Fruit fly (Drosophila melanogaster): ENCODE data around the gene CG15739.

The CG15739 gene

DNA sequence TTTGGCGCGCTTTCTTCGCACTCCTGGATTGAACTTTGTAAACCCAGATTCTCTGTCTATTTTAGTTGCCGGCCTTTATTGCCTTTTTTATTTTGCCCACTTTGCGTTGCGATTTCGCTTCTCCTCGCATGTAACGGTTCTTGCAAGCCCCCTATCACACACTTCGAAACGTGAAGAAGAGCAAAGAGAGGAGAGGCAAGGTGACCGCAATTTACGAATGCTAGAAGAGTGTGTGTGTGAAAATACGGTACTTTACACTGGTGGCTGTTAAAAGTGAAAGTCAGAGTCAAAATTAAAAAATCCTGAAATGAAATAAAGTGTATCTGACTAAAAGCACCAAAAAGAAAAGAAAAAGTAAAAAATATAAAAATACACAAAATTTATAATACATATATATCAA, 21.1 kb downstream of the CG15739 start:
- TF ChIP-seq psq (GFP tag; optimal IDR thresholded peaks at IDR 0.05) = no peak

DNA sequence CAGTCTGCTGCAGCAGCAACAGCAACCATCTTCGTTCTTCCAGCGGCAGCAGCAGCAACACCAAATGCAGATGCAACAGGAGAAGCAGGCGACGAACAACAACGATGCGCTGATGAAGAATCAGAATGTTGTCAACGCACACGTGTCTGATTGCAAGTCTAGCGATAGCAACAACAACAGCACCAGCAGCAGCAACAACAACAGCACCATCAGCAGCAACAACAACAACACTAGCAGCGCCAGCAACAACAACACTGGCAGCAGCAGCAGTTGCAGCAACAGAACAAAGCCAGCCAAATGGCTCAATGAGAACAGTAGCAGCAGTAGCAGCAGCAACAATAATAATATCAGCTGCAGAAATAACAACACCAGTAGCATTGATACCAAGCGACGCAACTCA, 22.0 kb downstream of the CG15739 start:
- TF ChIP-seq Dfd (GFP tag; optimal IDR thresholded peaks at IDR 0.05) = peak; percentile 77
- no peak for TF ChIP-seq Hr83 (GFP tag; optimal IDR thresholded peaks at IDR 0.05; ENCODE audit: poor library complexity, severe bottlenecking)

DNA sequence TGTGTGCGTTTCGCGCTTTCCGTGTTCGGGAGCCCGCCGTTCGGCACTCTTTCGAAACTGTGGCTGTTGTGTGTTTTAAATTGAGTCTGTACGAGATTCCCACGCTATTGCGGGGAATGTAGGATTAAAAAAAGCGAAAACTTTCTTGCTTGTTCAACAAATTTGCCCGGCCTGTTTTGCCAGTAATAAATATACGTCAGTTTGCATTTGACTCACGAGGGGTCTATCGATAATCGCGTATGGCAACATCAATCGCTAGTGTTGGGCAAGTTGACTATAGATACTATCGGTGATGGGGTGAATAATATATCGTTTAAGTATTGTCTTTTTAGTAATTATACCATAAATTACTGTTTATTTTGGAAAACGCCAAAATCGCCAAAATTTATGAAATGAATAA, 32.0 kb downstream of the CG15739 start, which contains the start of gene Upf1:
Gene Upf1 (minus strand): TSS at position 228 of the 400 bp plus-strand sequence.
- TF ChIP-seq ey (GFP tag; optimal IDR thresholded peaks at IDR 0.05) (peak; percentile 6), tai (GFP tag; optimal IDR thresholded peaks at IDR 0.05) (no peak), fru (GFP tag; optimal IDR thresholded peaks at IDR 0.05) (peak; percentile 83)

DNA sequence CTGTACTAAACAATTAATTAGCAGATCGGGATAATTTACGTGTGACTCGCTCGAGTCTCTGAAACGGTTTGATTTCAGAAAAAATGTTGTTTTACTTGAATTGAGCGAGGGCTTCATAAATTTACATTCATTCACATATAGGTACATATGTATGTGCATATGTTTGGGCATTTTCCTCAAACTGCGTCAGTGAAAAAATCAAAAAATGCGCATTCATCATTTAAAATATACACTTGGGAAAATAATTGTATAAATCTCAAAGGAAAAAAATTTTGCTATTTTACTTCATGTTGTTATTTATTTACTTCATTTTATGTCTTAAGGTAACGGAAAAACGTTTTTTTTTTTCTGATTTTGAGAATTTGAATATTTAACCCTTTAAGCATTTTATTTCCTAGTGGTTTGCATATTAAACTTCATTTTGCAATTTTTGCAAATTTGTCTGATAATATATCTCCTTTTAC, 33.7 kb downstream of the CG15739 start, which contains the start of gene CG43156:
Gene CG43156 (minus strand): TSS at position 51 of the 464 bp plus-strand sequence.
- TF ChIP-seq Dif (GFP tag; optimal IDR thresholded peaks at IDR 0.05; ENCODE audit: partially characterized antibody) (no peak), pan (optimal IDR thresholded peaks at IDR 0.05) (no peak), HLH106 (tag; optimal IDR thresholded peaks at IDR 0.05) (no peak), Hr83 (GFP tag; optimal IDR thresholded peaks at IDR 0.05; ENCODE audit: poor library complexity, severe bottlenecking) (no peak), usp (GFP tag; optimal IDR thresholded peaks at IDR 0.05) (no peak), dmrt93B (GFP tag; optimal IDR thresholded peaks at IDR 0.05) (no peak), rgr (GFP tag; optimal IDR thresholded peaks at IDR 0.05) (no peak), Dfd (GFP tag; optimal IDR thresholded peaks at IDR 0.05) (no peak), woc (GFP tag; optimal IDR thresholded peaks at IDR 0.05) (no peak), Abd-B (GFP tag; optimal IDR thresholded peaks at IDR 0.05) (no peak), fru (GFP tag; optimal IDR thresholded peaks at IDR 0.05) (no peak), OdsH (GFP tag; optimal IDR thresholded peaks at IDR 0.05) (no peak)

DNA sequence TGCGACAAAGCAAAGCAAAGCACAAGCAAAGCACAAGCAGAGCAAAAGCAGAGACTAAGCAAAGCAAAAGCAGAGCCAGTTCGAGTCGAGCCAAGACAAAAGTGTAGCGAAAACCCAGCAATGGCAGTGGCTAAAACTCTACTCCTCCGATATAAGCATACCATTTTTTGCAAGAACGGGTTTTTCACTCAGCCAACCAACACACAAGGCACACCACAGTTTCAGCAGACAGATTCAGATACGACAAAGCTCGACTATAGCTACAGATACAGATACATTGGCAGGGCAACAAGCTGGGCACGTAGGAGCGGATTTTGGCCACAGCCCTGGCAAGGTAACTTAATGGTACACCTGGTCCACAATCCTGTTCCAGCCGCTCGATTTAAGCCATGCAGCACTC, 40.5 kb downstream of the CG15739 start:
- no peak for TF ChIP-seq CG9705 (GFP tag; optimal IDR thresholded peaks at IDR 0.05)
- no peak for TF ChIP-seq sv (GFP tag; optimal IDR thresholded peaks at IDR 0.05)
- TF ChIP-seq woc (GFP tag; optimal IDR thresholded peaks at IDR 0.05) = peak; percentile 21
- TF ChIP-seq usp (GFP tag; optimal IDR thresholded peaks at IDR 0.05) = no peak
- no peak for TF ChIP-seq psq (GFP tag; optimal IDR thresholded peaks at IDR 0.05)
- TF ChIP-seq dmrt93B (GFP tag; optimal IDR thresholded peaks at IDR 0.05) = no peak

DNA sequence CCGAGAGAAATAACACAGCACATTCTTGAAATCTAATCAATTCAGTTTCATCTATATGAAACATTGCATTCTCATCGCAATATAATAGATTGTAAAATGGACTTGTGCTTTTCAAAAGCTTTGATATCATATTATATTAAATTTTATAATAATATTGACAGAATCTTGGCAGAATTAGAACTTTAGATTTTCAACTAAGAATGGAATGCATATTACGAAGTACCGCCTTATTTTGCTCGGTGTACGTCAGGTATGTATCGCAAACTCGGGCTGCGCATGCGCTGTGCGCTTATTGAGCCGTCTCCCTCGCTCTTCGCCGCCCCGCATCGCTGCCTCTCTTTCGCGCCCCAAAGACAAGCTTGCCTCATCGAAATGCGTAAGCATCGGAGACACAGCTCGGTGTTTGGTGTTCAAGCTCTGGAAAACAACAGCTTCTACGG, 42.1 kb downstream of the CG15739 start:
- peak; percentile 65 for TF ChIP-seq br (GFP tag; optimal IDR thresholded peaks at IDR 0.05)
- TF ChIP-seq dl (GFP tag; optimal IDR thresholded peaks at IDR 0.05; ENCODE audit: insufficient read depth in 1 of 2, partially characterized antibody in 2 of 2) = no peak
- peak; percentile 95 for TF ChIP-seq Sp1 (GFP tag; optimal IDR thresholded peaks at IDR 0.05)
- TF ChIP-seq h (GFP tag; optimal IDR thresholded peaks at IDR 0.05) = peak; percentile 77
- TF ChIP-seq foxo (GFP tag; optimal IDR thresholded peaks at IDR 0.05) = peak in 1 of 2 experiments; percentile 83
- TF ChIP-seq fru (GFP tag; optimal IDR thresholded peaks at IDR 0.05) = peak; percentile 77
- peak; percentile 65 for TF ChIP-seq woc (GFP tag; optimal IDR thresholded peaks at IDR 0.05)
- no peak for TF ChIP-seq sage (GFP tag; optimal IDR thresholded peaks at IDR 0.05)
- TF ChIP-seq Myc (optimal IDR thresholded peaks at IDR 0.05) = no peak
- peak; percentile 37 for TF ChIP-seq Hnf4 (GFP tag; optimal IDR thresholded peaks at IDR 0.05)
- TF ChIP-seq CrebA (GFP tag; optimal IDR thresholded peaks at IDR 0.05; ENCODE audit: borderline replicate concordance) = no peak
- TF ChIP-seq psq (GFP tag; optimal IDR thresholded peaks at IDR 0.05) = peak; percentile 79
- no peak for TF ChIP-seq usp (GFP tag; optimal IDR thresholded peaks at IDR 0.05)
- peak; percentile 65 for TF ChIP-seq brk (GFP tag; optimal IDR thresholded peaks at IDR 0.05)
- TF ChIP-seq HLH106 (tag; optimal IDR thresholded peaks at IDR 0.05) = peak; percentile 96
- TF ChIP-seq Mio (GFP tag; optimal IDR thresholded peaks at IDR 0.05) = no peak
- TF ChIP-seq Hr78 (GFP tag; optimal IDR thresholded peaks at IDR 0.05) = no peak
- no peak for TF ChIP-seq Hr83 (GFP tag; optimal IDR thresholded peaks at IDR 0.05; ENCODE audit: poor library complexity, severe bottlenecking)
- TF ChIP-seq GATAd (GFP tag; optimal IDR thresholded peaks at IDR 0.05) = no peak
- peak; percentile 84 for TF ChIP-seq OdsH (GFP tag; optimal IDR thresholded peaks at IDR 0.05)
- TF ChIP-seq dmrt93B (GFP tag; optimal IDR thresholded peaks at IDR 0.05) = peak; percentile 84
- TF ChIP-seq rgr (GFP tag; optimal IDR thresholded peaks at IDR 0.05) = peak; percentile 77
- TF ChIP-seq lola (GFP tag; optimal IDR thresholded peaks at IDR 0.05) = no peak
- peak; percentile 53 for TF ChIP-seq ey (GFP tag; optimal IDR thresholded peaks at IDR 0.05)
- TF ChIP-seq Rel (GFP tag; optimal IDR thresholded peaks at IDR 0.05) = no peak
- TF ChIP-seq Rel (tag; optimal IDR thresholded peaks at IDR 0.05) = peak; percentile 77
- TF ChIP-seq CG9705 (GFP tag; optimal IDR thresholded peaks at IDR 0.05) = peak; percentile 90
- TF ChIP-seq sv (GFP tag; optimal IDR thresholded peaks at IDR 0.05) = peak; percentile 70
